Fruit fly (Drosophila melanogaster): ENCODE measurements around the gene Ama.

The Ama gene

dm6 chr3R:6764848-6765247 lies 2.5 kb downstream of the Ama start (continued):
- no peak for TF ChIP-seq CG9876 (GFP tag; optimal IDR thresholded peaks at IDR 0.05)
- no peak for TF ChIP-seq CG12299 (tag; optimal IDR thresholded peaks at IDR 0.05)
- TF ChIP-seq Gug (GFP tag; IDR thresholded peaks at IDR 0.05), result no peak
- peak; percentile 7 for TF ChIP-seq CG18599 (GFP tag; optimal IDR thresholded peaks at IDR 0.05)
- no peak for TF ChIP-seq phol (tag; optimal IDR thresholded peaks at IDR 0.05)
- no peak for TF ChIP-seq Dad (GFP tag; optimal IDR thresholded peaks at IDR 0.05)
- no peak for TF ChIP-seq CG5245 (GFP tag; optimal IDR thresholded peaks at IDR 0.05)
- no peak for TF ChIP-seq Atf6 (GFP tag; IDR thresholded peaks at IDR 0.05)
- TF ChIP-seq so (GFP tag; IDR thresholded peaks at IDR 0.05), result 0 out of 3 replicates have a peak, but pooled peaks have one; percentile 28
- TF ChIP-seq CG9727 (GFP tag; optimal IDR thresholded peaks at IDR 0.05), result peak; percentile 27
- TF ChIP-seq fd102C (GFP tag; optimal IDR thresholded peaks at IDR 0.05), result no peak
- no peak for TF ChIP-seq Sin3A (optimal IDR thresholded peaks at IDR 0.05)
- TF ChIP-seq org-1 (GFP tag; optimal IDR thresholded peaks at IDR 0.05), result no peak
- no peak for TF ChIP-seq CG3163 (GFP tag; optimal IDR thresholded peaks at IDR 0.05)
- TF ChIP-seq CG33557 (GFP tag; optimal IDR thresholded peaks at IDR 0.05), result peak; percentile 42
- TF ChIP-seq CG10321 (GFP tag; IDR thresholded peaks at IDR 0.05), result no peak
- peak; percentile 11 for TF ChIP-seq CG2712 (tag; optimal IDR thresholded peaks at IDR 0.05)
- TF ChIP-seq CG7556 (GFP tag; optimal IDR thresholded peaks at IDR 0.05), result no peak
- no peak for TF ChIP-seq pnt (GFP tag; optimal IDR thresholded peaks at IDR 0.05)
- TF ChIP-seq p53 (GFP tag; optimal IDR thresholded peaks at IDR 0.05), result no peak
- TF ChIP-seq maf-S (GFP tag; optimal IDR thresholded peaks at IDR 0.05), result no peak
- no peak for TF ChIP-seq gsb (GFP tag; IDR thresholded peaks at IDR 0.05)
- TF ChIP-seq Hmr (GFP tag; optimal IDR thresholded peaks at IDR 0.05), result peak; percentile 3
- no peak for TF ChIP-seq cato (GFP tag; optimal IDR thresholded peaks at IDR 0.05; ENCODE audit: borderline replicate concordance)
- TF ChIP-seq pita (GFP tag; optimal IDR thresholded peaks at IDR 0.05), result no peak
- no peak for TF ChIP-seq CG13624 (GFP tag; optimal IDR thresholded peaks at IDR 0.05)
- TF ChIP-seq stc (GFP tag; IDR thresholded peaks at IDR 0.05), result no peak
- TF ChIP-seq CG13775 (GFP tag; optimal IDR thresholded peaks at IDR 0.05), result no peak
- no peak for TF ChIP-seq CG18476 (GFP tag; optimal IDR thresholded peaks at IDR 0.05)
- no peak for TF ChIP-seq CG15514 (GFP tag; optimal IDR thresholded peaks at IDR 0.05)
- no peak for TF ChIP-seq CG10366 (GFP tag; IDR thresholded peaks at IDR 0.05)
- no peak for TF ChIP-seq CG32767 (GFP tag; IDR thresholded peaks at IDR 0.05)
- TF ChIP-seq Ravus (GFP tag; IDR thresholded peaks at IDR 0.05), result no peak
- no peak for TF ChIP-seq CG10462 (GFP tag; optimal IDR thresholded peaks at IDR 0.05)
- TF ChIP-seq Abd-B (GFP tag; optimal IDR thresholded peaks at IDR 0.05), result no peak
- no peak for TF ChIP-seq CG4730 (GFP tag; IDR thresholded peaks at IDR 0.05)
- no peak for TF ChIP-seq salm (tag; optimal IDR thresholded peaks at IDR 0.05)
- no peak for TF ChIP-seq cg (GFP tag; optimal IDR thresholded peaks at IDR 0.05)
- peak; percentile 44 for TF ChIP-seq CG15601 (tag; optimal IDR thresholded peaks at IDR 0.05)
- no peak for TF ChIP-seq CG43689 (GFP tag; IDR thresholded peaks at IDR 0.05)
- no peak for TF ChIP-seq sim (GFP tag; IDR thresholded peaks at IDR 0.05)
- TF ChIP-seq CG34224 (GFP tag; IDR thresholded peaks at IDR 0.05; ENCODE audit: partially characterized antibody), result no peak
- peak; percentile 32 for TF ChIP-seq CG17359 (tag; optimal IDR thresholded peaks at IDR 0.05)
- TF ChIP-seq CG10543 (GFP tag; optimal IDR thresholded peaks at IDR 0.05), result no peak
- no peak for TF ChIP-seq CG17568 (GFP tag; optimal IDR thresholded peaks at IDR 0.05)
- no peak for TF ChIP-seq CG2129 (GFP tag; IDR thresholded peaks at IDR 0.05; ENCODE audit: partially characterized antibody)
- 0 out of 3 replicates have a peak, but pooled peaks have one; percentile 42 for TF ChIP-seq ci (GFP tag; IDR thresholded peaks at IDR 0.05)
- no peak for TF ChIP-seq CG8944 (GFP tag; optimal IDR thresholded peaks at IDR 0.05)
- TF ChIP-seq Lim3 (GFP tag; IDR thresholded peaks at IDR 0.05), result no peak
- peak; percentile 40 for TF ChIP-seq CG2202 (tag; optimal IDR thresholded peaks at IDR 0.05)
- TF ChIP-seq Hmx (GFP tag; optimal IDR thresholded peaks at IDR 0.05), result no peak
- TF ChIP-seq Fer1 (GFP tag; optimal IDR thresholded peaks at IDR 0.05), result no peak

Data from whole organism, embryonic.